Fruit fly (Drosophila melanogaster) whole organism, adult: ENCODE data around the gene Slu7.

Experiments used
- CG11617 ChIP-seq: fragments of 200-800 bp; sonication (Bioruptor generic); optimal IDR thresholded peaks from 2 replicates; lab custom pipeline; 2017; ENCODE audit warnings: mild to moderate bottlenecking, missing biosample characterization, missing genetic modification reagents, missing genetic modification characterization
- CG1620 ChIP-seq: fragments of 200-800 bp; sonication (Bioruptor generic); optimal IDR thresholded peaks from 2 replicates; lab custom pipeline; 2016; ENCODE audit warnings: missing biosample characterization, missing genetic modification characterization
- CG5204 ChIP-seq: fragments of 200-800 bp; sonication (Bioruptor generic); optimal IDR thresholded peaks from 2 replicates; lab custom pipeline; 2016; ENCODE audit warnings: missing biosample characterization, missing genetic modification characterization
- Clk ChIP-seq: fragments of 200-800 bp; sonication (Bioruptor generic); optimal IDR thresholded peaks from 2 replicates; lab custom pipeline; 2017; ENCODE audit warnings: missing biosample characterization, missing genetic modification characterization
- Crg-1 ChIP-seq: fragments of 200-800 bp; sonication (Bioruptor generic); optimal IDR thresholded peaks from 2 replicates; lab custom pipeline; 2016; ENCODE audit warnings: missing biosample characterization, missing genetic modification characterization
- Mnt ChIP-seq: fragments of 200-800 bp; sonication (Bioruptor generic); optimal IDR thresholded peaks from 2 replicates; lab custom pipeline; 2016; ENCODE audit warnings: missing biosample characterization, mild to moderate bottlenecking, missing genetic modification characterization
- cic ChIP-seq: fragments of 200-800 bp; sonication (Bioruptor generic); optimal IDR thresholded peaks from 2 replicates; lab custom pipeline; 2017; ENCODE audit warnings: missing biosample characterization, mild to moderate bottlenecking, missing genetic modification characterization, moderate library complexity
- cnc ChIP-seq, 2 experiments: fragments of >200 bp; optimal IDR thresholded peaks; 2 replicates each; lab custom pipeline; 2017
- kay ChIP-seq: fragments of 200-800 bp; sonication (Bioruptor generic); peaks from one replicate; lab custom pipeline; 2016; ENCODE audit warnings: missing biosample characterization, missing genetic modification characterization, borderline replicate concordance
- pad ChIP-seq: fragments of 200-800 bp; sonication (Bioruptor generic); optimal IDR thresholded peaks from 3 replicates; lab custom pipeline; 2017; ENCODE audit warnings: missing biosample characterization, missing genetic modification characterization, mild to moderate bottlenecking, moderate library complexity, missing genetic modification reagents
- tj ChIP-seq: fragments of 200-800 bp; sonication (Bioruptor generic); optimal IDR thresholded peaks from 3 replicates; lab custom pipeline; 2017; ENCODE audit warnings: missing biosample characterization, mild to moderate bottlenecking, missing genetic modification characterization, moderate library complexity
- toe ChIP-seq: fragments of 200-800 bp; sonication (Bioruptor generic); optimal IDR thresholded peaks from 2 replicates; lab custom pipeline; 2016; ENCODE audit warnings: missing biosample characterization, missing genetic modification characterization

DNA sequence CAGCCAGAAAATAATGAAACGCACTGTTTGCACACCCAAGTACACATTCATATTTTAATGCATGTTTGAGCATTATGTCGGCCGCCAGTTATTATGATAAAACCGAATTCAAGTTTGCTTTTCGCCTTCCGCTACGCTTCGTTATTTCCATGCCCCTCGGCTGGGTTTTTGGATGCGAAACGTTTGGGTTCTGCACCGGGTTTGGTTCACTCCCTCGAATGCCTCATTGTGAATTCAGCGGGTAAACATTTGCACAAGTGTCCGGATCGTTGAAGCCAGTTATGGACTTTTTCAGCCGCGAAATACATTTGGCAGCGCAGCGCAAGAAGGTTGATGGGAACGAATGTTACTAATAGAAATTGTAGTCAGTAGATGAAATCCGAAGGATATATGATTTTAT lies 32.3 kb upstream of the Slu7 start:
- TF ChIP-seq CG5204 (no peak), pad (GFP tag; lab: Kevin White, UChicago) (no peak), tj (GFP tag; lab: Kevin White, UChicago) (no peak), CG11617 (GFP tag; lab: Kevin White, UChicago) (no peak), CG1620 (GFP tag; lab: Kevin White, UChicago) (no peak), cic (GFP tag; lab: Kevin White, UChicago) (no peak), kay (GFP tag; lab: Kevin White, UChicago) (no peak), Clk (no peak), cnc (optimal IDR thresholded peaks at IDR 0.05; lab: Kevin White, UChicago) (no peak), Mnt (GFP tag; lab: Kevin White, UChicago) (no peak), Crg-1 (GFP tag; lab: Kevin White, UChicago) (no peak), toe (GFP tag; lab: Kevin White, UChicago) (no peak)
